Fruit fly (Drosophila melanogaster): ENCODE data around the gene Ddc.

DNA sequence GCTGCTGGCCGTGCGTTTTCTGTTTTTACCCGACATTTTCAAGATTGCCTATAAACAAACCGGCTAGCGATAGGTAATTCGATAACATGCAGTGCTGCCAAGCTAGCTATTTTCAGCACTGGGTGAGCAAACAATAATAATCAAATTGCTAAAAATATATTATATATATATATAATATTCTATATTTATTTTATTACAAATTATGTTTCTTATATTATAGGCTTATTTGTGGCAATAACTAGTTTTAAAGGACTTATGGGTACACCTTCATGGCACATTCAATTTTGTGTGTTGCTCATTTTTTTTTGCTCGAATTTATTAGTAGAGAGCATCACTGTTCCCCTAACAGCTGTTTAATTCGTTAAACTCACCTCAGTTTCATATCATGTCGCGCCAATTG lies 6.8 kb upstream of the Ddc start:
- TF ChIP-seq kay (GFP tag; ENCODE audit: borderline replicate concordance) (no peak), Crg-1 (GFP tag; optimal IDR thresholded peaks at IDR 0.05) (peak; percentile 35), Hr96 (GFP tag; optimal IDR thresholded peaks at IDR 0.05) (no peak), CG7101 (tag; optimal IDR thresholded peaks at IDR 0.05) (peak; percentile 79), CG12768 (GFP tag; optimal IDR thresholded peaks at IDR 0.05) (peak; percentile 65)
